Worm (Caenorhabditis elegans) whole organism, early embryonic: Measurements from ENCODE around the gene R10E8.5.

Source experiments
- F13C5.2 ChIP-seq: sonication (generic microtip); optimal IDR thresholded peaks from 2 replicates; lab custom pipeline; 2017; ENCODE audit warnings: mild to moderate bottlenecking, missing genetic modification characterization, inconsistent platforms, missing compliant biosample characterization
- aly-1 ChIP-seq: sonication (generic microtip); optimal IDR thresholded peaks from 2 replicates; lab custom pipeline; 2016; ENCODE audit warnings: missing genetic modification characterization, missing compliant biosample characterization
- ama-1 ChIP-seq: fragments of 150-350 bp; optimal IDR thresholded peaks from 2 replicates; lab custom pipeline; 2014
- ceh-13 ChIP-seq: fragments of 200-800 bp; sonication (Bioruptor generic); optimal IDR thresholded peaks from 2 replicates; lab custom pipeline; 2018; ENCODE audit warnings: mild to moderate bottlenecking, missing genetic modification characterization, missing compliant biosample characterization
- ceh-36 ChIP-seq: sonication (generic microtip); optimal IDR thresholded peaks from 2 replicates; lab custom pipeline; 2016; ENCODE audit warnings: missing genetic modification characterization, inconsistent platforms, missing compliant biosample characterization
- ets-7 ChIP-seq: sonication (generic microtip); optimal IDR thresholded peaks from 2 replicates; lab custom pipeline; 2016; ENCODE audit warnings: missing genotype, missing genetic modification characterization, missing compliant biosample characterization
- flt-1 ChIP-seq: fragments of 200-800 bp; sonication (Bioruptor generic); IDR thresholded peaks from 2 replicates; pipeline ENCODE4 v1.3.6; 2022; ENCODE audit warnings: missing genetic modification characterization, missing compliant biosample characterization
- hmbx-1 ChIP-seq: sonication (generic microtip); optimal IDR thresholded peaks from 2 replicates; lab custom pipeline; 2016; ENCODE audit warnings: mild to moderate bottlenecking, missing genetic modification characterization, missing compliant biosample characterization
- hnd-1 ChIP-seq: sonication (generic microtip); optimal IDR thresholded peaks from 2 replicates; lab custom pipeline; 2016; ENCODE audit warnings: missing genetic modification characterization, missing compliant biosample characterization
- pes-1 ChIP-seq: fragments of 200-800 bp; sonication (Bioruptor generic); IDR thresholded peaks from 2 replicates; pipeline ENCODE4 v1.3.6; 2022; ENCODE audit warnings: missing genetic modification reagents, missing genetic modification characterization, missing compliant biosample characterization
- scrt-1 ChIP-seq: fragments of 200-800 bp; sonication (Bioruptor generic); IDR thresholded peaks from 2 replicates; pipeline ENCODE4 v1.3.6; 2022; ENCODE audit warnings: missing genetic modification characterization, missing compliant biosample characterization
- tbx-11 ChIP-seq: fragments of 200-800 bp; sonication (Bioruptor generic); IDR thresholded peaks from 2 replicates; pipeline ENCODE4 v1.3.6; 2022; ENCODE audit warnings: missing genetic modification characterization, missing compliant biosample characterization
- tbx-37 ChIP-seq: fragments of 200-800 bp; sonication (Bioruptor generic); conservative IDR thresholded peaks from 2 replicates; pipeline ENCODE4 v1.3.6; 2022; ENCODE audit warnings: missing genetic modification reagents, missing genetic modification characterization, missing compliant biosample characterization

- no peak for TF ChIP-seq ama-1 (lab: Kevin White, UChicago)
- TF ChIP-seq ceh-36 (tag; lab: Kevin White, UChicago), result no peak
- TF ChIP-seq aly-1 (tag; lab: Kevin White, UChicago), result no peak
- no peak for TF ChIP-seq F13C5.2
- no peak for TF ChIP-seq pes-1 (GFP tag; lab: Robert Waterston, UW)
- TF ChIP-seq scrt-1, result no peak
- TF ChIP-seq hnd-1 (tag; lab: Kevin White, UChicago), result no peak
- no peak for TF ChIP-seq hmbx-1 (tag; lab: Kevin White, UChicago)
- TF ChIP-seq flt-1 (GFP tag; lab: Robert Waterston, UW), result no peak
- no peak for TF ChIP-seq ets-7 (tag; lab: Kevin White, UChicago)
- TF ChIP-seq ceh-13 (GFP tag; lab: Kevin White, UChicago), result no peak
- no peak for TF ChIP-seq tbx-11
- TF ChIP-seq tbx-37, result no peak
Observed at ce11 chrV:18290642-18291041, 36.1 kb downstream of the R10E8.5 start, which contains the start of gene Y51A2A.4.
